Worm (Caenorhabditis elegans): Measurements from ENCODE around the gene slc-17.2.

ce11 chrIII:9373779-9374178, 16.1 kb downstream of the slc-17.2 start:
- TF ChIP-seq ama-1 (optimal IDR thresholded peaks at IDR 0.05) (no peak), tra-4 (tag; optimal IDR thresholded peaks at IDR 0.05) (no peak), tbx-37 (GFP tag; conservative IDR thresholded peaks at IDR 0.05) (no peak), ceh-36 (tag; optimal IDR thresholded peaks at IDR 0.05) (no peak)
